Fruit fly (Drosophila melanogaster) whole organism, embryonic: ENCODE results near the gene drl.

Source experiments
- Asciz ChIP-seq: fragments of 200-800 bp; sonication (Bioruptor generic); optimal IDR thresholded peaks from 2 replicates; lab custom pipeline; 2017; ENCODE audit warnings: missing biosample characterization, mild to moderate bottlenecking, missing genetic modification characterization, missing genetic modification reagents
- CG10543 ChIP-seq: fragments of 200-800 bp; sonication (Bioruptor generic); optimal IDR thresholded peaks from 3 replicates; lab custom pipeline; 2017; ENCODE audit warnings: missing biosample characterization, mild to moderate bottlenecking, missing genetic modification characterization, moderate library complexity
- CG11560 ChIP-seq: fragments of 200-800 bp; sonication (Bioruptor generic); IDR thresholded peaks from 3 replicates; pipeline ENCODE4 v1.3.6; 2022; ENCODE audit warnings: missing biosample characterization, missing genetic modification characterization
- CG12104 ChIP-seq: fragments of 200-800 bp; sonication (Bioruptor generic); optimal IDR thresholded peaks from 3 replicates; lab custom pipeline; 2016; ENCODE audit warnings: missing biosample characterization, missing genetic modification characterization
- CG13287 ChIP-seq: fragments of 200-800 bp; sonication (Bioruptor generic); IDR thresholded peaks from 2 replicates; pipeline ENCODE4 v1.3.6; 2022; ENCODE audit warnings: missing biosample characterization, missing genetic modification characterization; ENCODE audit not compliant: partially characterized antibody
- CG15073 ChIP-seq: fragments of 200-800 bp; sonication (Bioruptor generic); optimal IDR thresholded peaks from 2 replicates; lab custom pipeline; 2016; ENCODE audit warnings: missing biosample characterization, missing genetic modification characterization
- CG15514 ChIP-seq: fragments of 200-800 bp; sonication (Bioruptor generic); optimal IDR thresholded peaks from 3 replicates; lab custom pipeline; 2017; ENCODE audit warnings: missing biosample characterization, missing genetic modification characterization, mild to moderate bottlenecking, moderate library complexity, missing genetic modification reagents
- CG15601 ChIP-seq: fragments of 200-800 bp; sonication (Bioruptor generic); optimal IDR thresholded peaks from 3 replicates; lab custom pipeline; 2019; ENCODE audit warnings: missing biosample characterization, mild to moderate bottlenecking, missing genetic modification characterization, moderate library complexity
- CG16815 ChIP-seq: fragments of 200-800 bp; sonication (Bioruptor generic); optimal IDR thresholded peaks from 3 replicates; lab custom pipeline; 2017; ENCODE audit warnings: missing biosample characterization, mild to moderate bottlenecking, missing genetic modification characterization
- CG17912 ChIP-seq: fragments of 200-800 bp; sonication (Bioruptor generic); optimal IDR thresholded peaks from 2 replicates; lab custom pipeline; 2018; ENCODE audit warnings: missing biosample characterization, mild to moderate bottlenecking, missing genetic modification characterization
- CG18011 ChIP-seq: fragments of 200-800 bp; sonication (Bioruptor generic); optimal IDR thresholded peaks from 2 replicates; lab custom pipeline; 2017; ENCODE audit warnings: missing biosample characterization, missing genetic modification characterization, mild to moderate bottlenecking, moderate library complexity, missing genotype
- CG1832 ChIP-seq: fragments of 200-800 bp; sonication (Bioruptor generic); optimal IDR thresholded peaks from 2 replicates; lab custom pipeline; 2017; ENCODE audit warnings: missing biosample characterization, mild to moderate bottlenecking, missing genetic modification characterization, inconsistent platforms
- CG2678 ChIP-seq: fragments of 200-800 bp; sonication (Bioruptor generic); optimal IDR thresholded peaks from 3 replicates; lab custom pipeline; 2019; ENCODE audit warnings: missing biosample characterization, mild to moderate bottlenecking, missing genetic modification characterization, moderate library complexity
- CG32767 ChIP-seq: fragments of 200-800 bp; sonication (Bioruptor generic); IDR thresholded peaks from 2 replicates; pipeline ENCODE4 v1.3.6; 2022; ENCODE audit warnings: missing biosample characterization, missing genetic modification characterization
- CG4404 ChIP-seq: fragments of 200-800 bp; sonication (Bioruptor generic); IDR thresholded peaks from 2 replicates; pipeline ENCODE4 v1.3.6; 2022; ENCODE audit warnings: missing biosample characterization, missing genetic modification characterization
- CG6765 ChIP-seq: fragments of 200-800 bp; sonication (Bioruptor generic); optimal IDR thresholded peaks from 3 replicates; lab custom pipeline; 2017; ENCODE audit warnings: missing biosample characterization, mild to moderate bottlenecking, missing genetic modification characterization
- CG7928 ChIP-seq: fragments of 200-800 bp; sonication (Bioruptor generic); optimal IDR thresholded peaks from 2 replicates; lab custom pipeline; 2017; ENCODE audit warnings: missing biosample characterization, mild to moderate bottlenecking, missing genetic modification characterization
- CG8281 ChIP-seq: fragments of 200-800 bp; sonication (Bioruptor generic); optimal IDR thresholded peaks from 2 replicates; lab custom pipeline; 2018; ENCODE audit warnings: missing biosample characterization, mild to moderate bottlenecking, missing genetic modification characterization, moderate library complexity
- CG8924 ChIP-seq: fragments of 200-800 bp; optimal IDR thresholded peaks from 3 replicates; lab custom pipeline; 2019; ENCODE audit warnings: missing biosample characterization, mild to moderate bottlenecking, missing genetic modification characterization, moderate library complexity
- CG9876 ChIP-seq: fragments of 200-800 bp; sonication (Bioruptor generic); optimal IDR thresholded peaks from 2 replicates; lab custom pipeline; 2016; ENCODE audit warnings: missing biosample characterization, missing genetic modification characterization
- D ChIP-seq, 2 experiments: fragments of 200-800 bp in 1 of 2; fragments of >200 bp in 1 of 2; sonication (Bioruptor generic) in 1 of 2; optimal IDR thresholded peaks; 2 replicates in 1 of 2; 3 replicates in 1 of 2; lab custom pipeline; 2017; ENCODE audit warnings: mild to moderate bottlenecking in 1 of 2, missing biosample characterization in 1 of 2, missing genetic modification characterization in 1 of 2, missing genetic modification reagents in 1 of 2
- E2f2 ChIP-seq: fragments of 200-800 bp; sonication (Bioruptor generic); IDR thresholded peaks from 2 replicates; pipeline ENCODE4 v1.3.6; 2022; ENCODE audit warnings: missing biosample characterization, missing genetic modification characterization
- HLH3B ChIP-seq: fragments of 200-800 bp; sonication (Bioruptor generic); IDR thresholded peaks from 2 replicates; pipeline ENCODE4 v1.3.6; 2022; ENCODE audit warnings: missing biosample characterization, missing genetic modification characterization
- HLHmδ ChIP-seq: fragments of 200-800 bp; sonication (Bioruptor generic); optimal IDR thresholded peaks from 2 replicates; lab custom pipeline; 2018; ENCODE audit warnings: missing biosample characterization, mild to moderate bottlenecking, missing genetic modification characterization, moderate library complexity
- Hr39 ChIP-seq: fragments of >200 bp; optimal IDR thresholded peaks from 2 replicates; lab custom pipeline; 2017
- Max ChIP-seq: fragments of 200-800 bp; sonication (Bioruptor generic); optimal IDR thresholded peaks from 2 replicates; lab custom pipeline; 2016; ENCODE audit warnings: missing biosample characterization, mild to moderate bottlenecking, missing genetic modification characterization
- NK7.1 ChIP-seq: fragments of 200-800 bp; sonication (Bioruptor generic); optimal IDR thresholded peaks from 3 replicates; lab custom pipeline; 2016; ENCODE audit warnings: missing biosample characterization, missing genetic modification characterization
- Sox100B ChIP-seq: fragments of 200-800 bp; sonication (Bioruptor generic); optimal IDR thresholded peaks from 3 replicates; lab custom pipeline; 2018; ENCODE audit warnings: missing biosample characterization, mild to moderate bottlenecking, missing genetic modification characterization
- Trl ChIP-seq, 3 experiments: fragments of >200 bp in 2 of 3; fragments of 200-800 bp in 1 of 3; sonication (Bioruptor generic) in 1 of 3; optimal IDR thresholded peaks; 2 replicates in 1 of 3; 3 replicates in 2 of 3; lab custom pipeline; 2016 to 2017; ENCODE audit warnings: missing biosample characterization in 1 of 3, missing genetic modification characterization in 1 of 3
- Usf ChIP-seq: fragments of 200-800 bp; sonication (Bioruptor generic); optimal IDR thresholded peaks from 2 replicates; lab custom pipeline; 2017; ENCODE audit warnings: missing genotype, missing biosample characterization, missing genetic modification characterization
- br ChIP-seq: fragments of >200 bp; optimal IDR thresholded peaks from 2 replicates; lab custom pipeline; 2017
- caup ChIP-seq: fragments of 200-800 bp; sonication (Bioruptor generic); optimal IDR thresholded peaks from 3 replicates; lab custom pipeline; 2017; ENCODE audit warnings: missing biosample characterization, mild to moderate bottlenecking, missing genetic modification characterization, moderate library complexity; ENCODE audit not compliant: severe bottlenecking
- danr ChIP-seq: fragments of 200-800 bp; sonication (Bioruptor generic); IDR thresholded peaks from 2 replicates; pipeline ENCODE4 v1.3.6; 2022; ENCODE audit warnings: missing biosample characterization, missing genetic modification characterization
- dmrt99B ChIP-seq: fragments of 200-800 bp; sonication (Bioruptor generic); optimal IDR thresholded peaks from 2 replicates; lab custom pipeline; 2018; ENCODE audit warnings: missing biosample characterization, mild to moderate bottlenecking, missing genetic modification characterization, moderate library complexity
- ewg ChIP-seq: fragments of 200-800 bp; sonication (Bioruptor generic); optimal IDR thresholded peaks from 3 replicates; lab custom pipeline; 2017; ENCODE audit warnings: mild to moderate bottlenecking, missing biosample characterization, missing genetic modification reagents, missing genetic modification characterization
- h ChIP-seq: fragments of >200 bp; optimal IDR thresholded peaks from 2 replicates; lab custom pipeline; 2017
- jigr1 ChIP-seq: fragments of 200-800 bp; sonication (Bioruptor generic); IDR thresholded peaks from 3 replicates; pipeline ENCODE4 v1.3.6; 2022; ENCODE audit warnings: missing biosample characterization, missing genetic modification characterization
- lov ChIP-seq, 2 experiments: fragments of 200-800 bp in 1 of 2; fragments of >200 bp in 1 of 2; sonication (Bioruptor generic) in 1 of 2; IDR thresholded peaks in 1 of 2; optimal IDR thresholded peaks in 1 of 2; 2 replicates in 1 of 2; 3 replicates in 1 of 2; pipeline versions ENCODE4 v1.3.6 to Lab custom; 2017 to 2022; ENCODE audit warnings: missing biosample characterization in 1 of 2, missing genetic modification characterization in 1 of 2
- psq ChIP-seq: fragments of 200-800 bp; sonication (Bioruptor generic); optimal IDR thresholded peaks from 2 replicates; lab custom pipeline; 2017; ENCODE audit warnings: missing biosample characterization, missing genetic modification characterization
- pum ChIP-seq: fragments of 200-800 bp; sonication (Bioruptor generic); optimal IDR thresholded peaks from 2 replicates; lab custom pipeline; 2016; ENCODE audit warnings: missing biosample characterization, missing genetic modification characterization
- pzg ChIP-seq: fragments of 200-800 bp; sonication (Bioruptor generic); optimal IDR thresholded peaks from 3 replicates; lab custom pipeline; 2018; ENCODE audit warnings: missing biosample characterization, mild to moderate bottlenecking, missing genetic modification characterization, moderate library complexity
- sna ChIP-seq: fragments of 200-800 bp; sonication (Bioruptor generic); IDR thresholded peaks from 2 replicates; pipeline ENCODE4 v1.3.6; 2022; ENCODE audit warnings: missing biosample characterization, missing genetic modification characterization; ENCODE audit not compliant: partially characterized antibody
- stwl ChIP-seq: fragments of 200-800 bp; sonication (Bioruptor generic); optimal IDR thresholded peaks from 3 replicates; lab custom pipeline; 2018; ENCODE audit warnings: missing biosample characterization, mild to moderate bottlenecking, missing genetic modification characterization, moderate library complexity
- usp ChIP-seq: fragments of >200 bp; optimal IDR thresholded peaks from 2 replicates; lab custom pipeline; 2017; ENCODE audit warnings: missing biosample characterization, missing genetic modification characterization
- vnd ChIP-seq: fragments of 200-800 bp; sonication (Bioruptor generic); IDR thresholded peaks from 3 replicates; pipeline ENCODE4 v1.3.6; 2022; ENCODE audit warnings: missing biosample characterization, missing genetic modification characterization; ENCODE audit not compliant: partially characterized antibody
- yki ChIP-seq: fragments of >200 bp; optimal IDR thresholded peaks from 3 replicates; lab custom pipeline; 2018
- z ChIP-seq: fragments of 200-800 bp; sonication (Bioruptor generic); IDR thresholded peaks from 3 replicates; pipeline ENCODE4 v1.3.6; 2022; ENCODE audit warnings: missing biosample characterization, missing genetic modification characterization

Gene drl

DNA sequence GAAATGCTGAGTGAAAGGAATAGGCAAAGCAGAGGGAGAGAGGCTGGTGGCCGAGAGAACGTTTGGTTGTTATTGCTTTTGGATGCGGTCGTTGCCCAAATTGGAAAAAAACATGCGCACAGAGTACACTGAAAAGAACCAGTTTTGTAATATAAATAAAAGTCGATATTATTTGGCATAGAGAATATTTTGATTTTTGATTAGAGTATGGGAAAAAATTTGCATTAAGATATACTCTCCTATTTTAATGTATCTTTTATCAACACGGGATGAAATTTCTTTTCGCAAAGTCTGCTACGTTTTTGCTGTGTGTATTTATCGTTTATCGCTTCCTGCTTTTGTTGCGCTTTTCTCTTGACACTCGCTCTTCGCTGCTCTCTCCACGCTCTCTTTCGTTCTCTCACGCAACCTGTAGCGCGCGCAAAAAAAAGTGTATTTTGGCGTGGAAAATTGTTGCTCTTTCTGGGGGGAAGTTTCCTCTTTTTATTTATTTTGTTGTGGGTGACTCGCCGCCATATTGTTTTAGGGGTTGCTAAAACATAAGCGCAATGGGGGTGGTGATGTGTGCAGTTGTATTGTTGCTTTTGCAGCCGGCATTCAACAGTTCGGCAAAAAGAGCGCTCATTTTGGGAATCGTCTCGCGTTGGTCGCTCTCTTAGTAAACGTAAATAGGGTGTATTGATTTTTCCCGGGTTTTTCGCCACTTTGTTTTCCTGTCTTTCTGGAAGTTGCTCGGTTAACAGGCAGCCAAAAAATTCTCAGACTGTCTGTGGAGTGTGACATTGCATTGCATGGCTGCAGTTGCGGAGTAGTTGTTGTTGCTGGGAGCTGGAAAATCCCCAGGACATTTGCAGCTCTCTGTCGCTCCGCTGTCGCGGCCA lies 25.0 kb upstream of the drl start (continued):
- TF ChIP-seq Usf (GFP tag; lab: Kevin White, UChicago), result peak; percentile 79
- peak; percentile 89 for TF ChIP-seq CG16815 (GFP tag; lab: Kevin White, UChicago)
- TF ChIP-seq HLHmδ, result no peak
- TF ChIP-seq CG15514 (GFP tag; lab: Kevin White, UChicago), result peak; percentile 93
- TF ChIP-seq CG11560, result peak; percentile 77
- peak; percentile 98 for TF ChIP-seq CG8924 (tag; lab: Kevin White, UChicago)
- TF ChIP-seq Sox100B (GFP tag; lab: Kevin White, UChicago), result peak; percentile 96
- no peak for TF ChIP-seq usp
- peak; percentile 77 for TF ChIP-seq CG9876 (GFP tag; lab: Kevin White, UChicago)
- TF ChIP-seq h (lab: Kevin White, UChicago), result no peak
- peak; percentile 99 for TF ChIP-seq ewg (GFP tag; lab: Kevin White, UChicago)
- TF ChIP-seq CG2678 (tag; lab: Kevin White, UChicago), result peak; percentile 98
- TF ChIP-seq sna (GFP tag; lab: Robert Waterston, UW), result 0 out of 2 replicates have a peak, but pooled peaks have one; percentile 18
- peak; percentile 85 for TF ChIP-seq CG18011 (GFP tag; lab: Kevin White, UChicago)
- no peak for TF ChIP-seq vnd (GFP tag; lab: Robert Waterston, UW)
- peak; percentile 82 for TF ChIP-seq CG15073
- peak; percentile 91 for TF ChIP-seq CG6765 (GFP tag; lab: Kevin White, UChicago)
- TF ChIP-seq HLH3B (GFP tag; lab: Robert Waterston, UW), result peak; percentile 98
- peak; percentile 94 for TF ChIP-seq jigr1 (GFP tag; lab: Robert Waterston, UW)
- no peak for TF ChIP-seq br
- TF ChIP-seq D (optimal IDR thresholded peaks at IDR 0.05; lab: Kevin White, UChicago), result no peak
- TF ChIP-seq D (GFP tag; optimal IDR thresholded peaks at IDR 0.05; lab: Kevin White, UChicago), result peak; percentile 97
- peak; percentile 96 for TF ChIP-seq CG32767 (GFP tag; lab: Robert Waterston, UW)
- TF ChIP-seq NK7.1, result peak; percentile 92
- TF ChIP-seq CG7928, result peak; percentile 73
- TF ChIP-seq psq (GFP tag; lab: Kevin White, UChicago), result peak; percentile 86
- peak; percentile 90 for TF ChIP-seq CG12104 (GFP tag; lab: Kevin White, UChicago)
- TF ChIP-seq danr (GFP tag; lab: Robert Waterston, UW), result peak; percentile 94
- peak; percentile 82 to 95 for TF ChIP-seq Trl (optimal IDR thresholded peaks at IDR 0.05; lab: Kevin White, UChicago)
- TF ChIP-seq Trl (GFP tag; optimal IDR thresholded peaks at IDR 0.05; lab: Kevin White, UChicago), result peak; percentile 97
- TF ChIP-seq yki, result no peak
- TF ChIP-seq pzg (GFP tag; lab: Kevin White, UChicago), result peak; percentile 11
- peak; percentile 92 for TF ChIP-seq CG4404 (GFP tag; lab: Robert Waterston, UW)
- TF ChIP-seq CG17912 (GFP tag; lab: Kevin White, UChicago), result peak; percentile 67
- TF ChIP-seq CG10543 (GFP tag; lab: Kevin White, UChicago), result peak; percentile 91
- TF ChIP-seq Max (GFP tag; lab: Kevin White, UChicago), result peak; percentile 93
- TF ChIP-seq pum (GFP tag; lab: Kevin White, UChicago), result peak; percentile 96
- TF ChIP-seq CG15601 (tag; lab: Kevin White, UChicago), result peak; percentile 97
- no peak for TF ChIP-seq CG1832 (GFP tag; lab: Kevin White, UChicago)
- peak; percentile 95 for TF ChIP-seq caup
- TF ChIP-seq CG8281 (tag; lab: Kevin White, UChicago), result peak; percentile 88
- TF ChIP-seq CG13287 (GFP tag; lab: Robert Waterston, UW), result peak; percentile 7; the same call in 1 of the 2 replicates
- TF ChIP-seq Asciz (GFP tag; lab: Kevin White, UChicago), result peak; percentile 98
- TF ChIP-seq z (GFP tag; lab: Robert Waterston, UW), result peak; percentile 75; the same call in 1 of the 3 replicates
- no peak for TF ChIP-seq stwl
- peak; percentile 83 for TF ChIP-seq E2f2 (GFP tag; lab: Robert Waterston, UW)
- peak; percentile 99 for TF ChIP-seq dmrt99B (tag; lab: Kevin White, UChicago)
- TF ChIP-seq lov (optimal IDR thresholded peaks at IDR 0.05; lab: Kevin White, UChicago), result no peak
- TF ChIP-seq lov (GFP tag; IDR thresholded peaks at IDR 0.05; lab: Robert Waterston, UW), result peak; percentile 95
- no peak for TF ChIP-seq Hr39 (lab: Kevin White, UChicago)
